Fruit fly (Drosophila melanogaster) whole organism, embryonic: ENCODE data around the gene Eip63E.

Experiments
- CG10321 ChIP-seq: fragments of 200-800 bp; sonication (Bioruptor generic); IDR thresholded peaks from 2 replicates; pipeline ENCODE4 v1.3.6; 2022; ENCODE audit warnings: missing biosample characterization, missing genetic modification characterization
- CG10543 ChIP-seq: fragments of 200-800 bp; sonication (Bioruptor generic); optimal IDR thresholded peaks from 3 replicates; lab custom pipeline; 2017; ENCODE audit warnings: missing biosample characterization, mild to moderate bottlenecking, missing genetic modification characterization, moderate library complexity
- CG12299 ChIP-seq: fragments of 200-800 bp; sonication (Bioruptor generic); optimal IDR thresholded peaks from 2 replicates; lab custom pipeline; 2018; ENCODE audit warnings: missing biosample characterization, mild to moderate bottlenecking, missing genetic modification characterization
- CG1233 ChIP-seq: fragments of 200-800 bp; sonication (Bioruptor generic); optimal IDR thresholded peaks from 4 replicates; lab custom pipeline; 2018; ENCODE audit warnings: missing biosample characterization, mild to moderate bottlenecking, missing genetic modification characterization
- CG14965 ChIP-seq: fragments of 200-800 bp; sonication (Bioruptor generic); optimal IDR thresholded peaks from 2 replicates; lab custom pipeline; 2016; ENCODE audit warnings: missing biosample characterization, missing genetic modification characterization, borderline replicate concordance
- CG1529 ChIP-seq: fragments of 200-800 bp; sonication (Bioruptor generic); optimal IDR thresholded peaks from 3 replicates; lab custom pipeline; 2018; ENCODE audit warnings: missing biosample characterization, missing genetic modification characterization
- CG16815 ChIP-seq: fragments of 200-800 bp; sonication (Bioruptor generic); optimal IDR thresholded peaks from 3 replicates; lab custom pipeline; 2017; ENCODE audit warnings: missing biosample characterization, mild to moderate bottlenecking, missing genetic modification characterization
- CG17361 ChIP-seq: fragments of 200-800 bp; sonication (Bioruptor generic); IDR thresholded peaks from 3 replicates; pipeline ENCODE4 v1.3.6; 2022; ENCODE audit warnings: missing biosample characterization, missing genetic modification characterization
- CG2678 ChIP-seq: fragments of 200-800 bp; sonication (Bioruptor generic); optimal IDR thresholded peaks from 3 replicates; lab custom pipeline; 2019; ENCODE audit warnings: missing biosample characterization, mild to moderate bottlenecking, missing genetic modification characterization, moderate library complexity
- CG30431 ChIP-seq: fragments of 200-800 bp; sonication (Bioruptor generic); optimal IDR thresholded peaks from 2 replicates; lab custom pipeline; 2017; ENCODE audit warnings: missing biosample characterization, missing genetic modification characterization
- CG31365 ChIP-seq: fragments of 200-800 bp; sonication (Bioruptor generic); optimal IDR thresholded peaks from 2 replicates; lab custom pipeline; 2018; ENCODE audit warnings: missing biosample characterization, mild to moderate bottlenecking, missing genetic modification characterization
- CG31388 ChIP-seq: fragments of 200-800 bp; sonication (Bioruptor generic); optimal IDR thresholded peaks from 2 replicates; lab custom pipeline; 2016; ENCODE audit warnings: missing biosample characterization, missing genetic modification characterization
- CG34376 ChIP-seq: fragments of 200-800 bp; sonication (Bioruptor generic); optimal IDR thresholded peaks from 2 replicates; lab custom pipeline; 2018; ENCODE audit warnings: missing biosample characterization, mild to moderate bottlenecking, missing genetic modification characterization
- CG7928 ChIP-seq: fragments of 200-800 bp; sonication (Bioruptor generic); optimal IDR thresholded peaks from 2 replicates; lab custom pipeline; 2017; ENCODE audit warnings: missing biosample characterization, mild to moderate bottlenecking, missing genetic modification characterization
- Camta ChIP-seq: fragments of 200-800 bp; sonication (Bioruptor generic); optimal IDR thresholded peaks from 2 replicates; lab custom pipeline; 2016; ENCODE audit warnings: missing biosample characterization, missing genetic modification characterization
- Deaf1 ChIP-seq: fragments of 200-800 bp; optimal IDR thresholded peaks from 3 replicates; lab custom pipeline; 2019; ENCODE audit warnings: missing biosample characterization, mild to moderate bottlenecking, missing genetic modification characterization, moderate library complexity
- Elba2 ChIP-seq: fragments of 200-800 bp; sonication (Bioruptor generic); optimal IDR thresholded peaks from 3 replicates; lab custom pipeline; 2016; ENCODE audit warnings: missing biosample characterization, missing genetic modification characterization
- GATAe ChIP-seq: fragments of 200-800 bp; sonication (Bioruptor generic); conservative IDR thresholded peaks from 2 replicates; pipeline ENCODE4 v1.3.6; 2022; ENCODE audit warnings: missing biosample characterization, missing genetic modification characterization
- H15 ChIP-seq: fragments of 200-800 bp; sonication (Bioruptor generic); IDR thresholded peaks from 3 replicates; pipeline ENCODE4 v1.3.6; 2022; ENCODE audit warnings: missing biosample characterization, missing genetic modification characterization
- HLH54F ChIP-seq: fragments of 200-800 bp; sonication (Bioruptor generic); optimal IDR thresholded peaks from 3 replicates; lab custom pipeline; 2016; ENCODE audit warnings: missing biosample characterization, missing genetic modification characterization
- Hmr ChIP-seq: fragments of 200-800 bp; sonication (Bioruptor generic); optimal IDR thresholded peaks from 3 replicates; lab custom pipeline; 2017; ENCODE audit warnings: mild to moderate bottlenecking, missing biosample characterization, missing genetic modification reagents, missing genetic modification characterization
- Hr39 ChIP-seq: fragments of >200 bp; optimal IDR thresholded peaks from 2 replicates; lab custom pipeline; 2017
- Neu2 ChIP-seq: fragments of 200-800 bp; sonication (Bioruptor generic); optimal IDR thresholded peaks from 3 replicates; lab custom pipeline; 2016; ENCODE audit warnings: missing biosample characterization, missing genetic modification characterization, borderline replicate concordance
- Nf-YB ChIP-seq: fragments of 200-800 bp; sonication (Bioruptor generic); optimal IDR thresholded peaks from 3 replicates; lab custom pipeline; 2019; ENCODE audit warnings: missing biosample characterization, mild to moderate bottlenecking, missing genetic modification characterization, moderate library complexity
- Oaz ChIP-seq: fragments of 200-800 bp; sonication (Bioruptor generic); IDR thresholded peaks from 2 replicates; pipeline ENCODE4 v1.3.6; 2022; ENCODE audit warnings: missing biosample characterization, missing genetic modification characterization
- Trl ChIP-seq, 3 experiments: fragments of >200 bp in 2 of 3; fragments of 200-800 bp in 1 of 3; sonication (Bioruptor generic) in 1 of 3; optimal IDR thresholded peaks; 2 replicates in 1 of 3; 3 replicates in 2 of 3; lab custom pipeline; 2016 to 2017; ENCODE audit warnings: missing biosample characterization in 1 of 3, missing genetic modification characterization in 1 of 3
- Xrp1 ChIP-seq: fragments of 200-800 bp; sonication (Bioruptor generic); IDR thresholded peaks from 2 replicates; pipeline ENCODE4 v1.3.6; 2022; ENCODE audit warnings: missing biosample characterization, missing genetic modification characterization
- ab ChIP-seq: fragments of 200-800 bp; sonication (Bioruptor generic); optimal IDR thresholded peaks from 2 replicates; lab custom pipeline; 2016; ENCODE audit warnings: missing biosample characterization, missing genetic modification characterization
- cg ChIP-seq: fragments of 200-800 bp; sonication (Bioruptor generic); optimal IDR thresholded peaks from 3 replicates; lab custom pipeline; 2019; ENCODE audit warnings: missing biosample characterization, mild to moderate bottlenecking, missing genetic modification characterization, moderate library complexity
- corto ChIP-seq: fragments of 200-800 bp; sonication (Bioruptor generic); optimal IDR thresholded peaks from 2 replicates; lab custom pipeline; 2016; ENCODE audit warnings: missing biosample characterization, mild to moderate bottlenecking, missing genetic modification characterization, moderate library complexity
- dati ChIP-seq: fragments of 200-800 bp; sonication (Bioruptor generic); IDR thresholded peaks from 2 replicates; pipeline ENCODE4 v1.3.6; 2022; ENCODE audit warnings: missing biosample characterization, missing genetic modification characterization
- disco-r ChIP-seq: fragments of 200-800 bp; sonication (Bioruptor generic); optimal IDR thresholded peaks from 2 replicates; lab custom pipeline; 2016; ENCODE audit warnings: missing biosample characterization, missing genetic modification characterization
- en ChIP-seq: fragments of 200-800 bp; sonication (Bioruptor generic); optimal IDR thresholded peaks from 2 replicates; lab custom pipeline; 2016; ENCODE audit warnings: missing biosample characterization, missing genetic modification characterization
- fd102C ChIP-seq: fragments of 200-800 bp; sonication (Bioruptor generic); optimal IDR thresholded peaks from 2 replicates; lab custom pipeline; 2018; ENCODE audit warnings: missing biosample characterization, mild to moderate bottlenecking, missing genetic modification characterization, moderate library complexity
- ham ChIP-seq: fragments of 200-800 bp; sonication (Bioruptor generic); IDR thresholded peaks from 2 replicates; pipeline ENCODE4 v1.3.6; 2022; ENCODE audit warnings: missing biosample characterization, missing genetic modification characterization
- kni ChIP-seq: fragments of 200-800 bp; sonication (Bioruptor generic); optimal IDR thresholded peaks from 3 replicates; lab custom pipeline; 2017; ENCODE audit warnings: mild to moderate bottlenecking, missing biosample characterization, missing genetic modification reagents, missing genetic modification characterization
- nmo ChIP-seq: fragments of 200-800 bp; sonication (Bioruptor generic); optimal IDR thresholded peaks from 2 replicates; lab custom pipeline; 2018; ENCODE audit warnings: missing biosample characterization, mild to moderate bottlenecking, missing genetic modification characterization, moderate library complexity
- nom ChIP-seq: fragments of 200-800 bp; sonication (Bioruptor generic); optimal IDR thresholded peaks from 2 replicates; lab custom pipeline; 2017; ENCODE audit warnings: missing biosample characterization, missing genetic modification characterization, mild to moderate bottlenecking, moderate library complexity, missing genetic modification reagents
- pnt ChIP-seq: fragments of 200-800 bp; sonication (Bioruptor generic); optimal IDR thresholded peaks from 3 replicates; lab custom pipeline; 2016; ENCODE audit warnings: missing biosample characterization, missing genetic modification characterization
- row ChIP-seq: fragments of 200-800 bp; sonication (Bioruptor generic); IDR thresholded peaks from 3 replicates; pipeline ENCODE4 v1.3.6; 2022; ENCODE audit warnings: missing biosample characterization, missing genetic modification characterization
- salm ChIP-seq: fragments of 200-800 bp; sonication (Bioruptor generic); optimal IDR thresholded peaks from 2 replicates; lab custom pipeline; 2018; ENCODE audit warnings: missing biosample characterization, mild to moderate bottlenecking, missing genetic modification characterization
- sc ChIP-seq, 3 experiments: fragments of >200 bp in 2 of 3; fragments of 200-800 bp in 1 of 3; sonication (Bioruptor generic) in 1 of 3; optimal IDR thresholded peaks; 2 replicates in 2 of 3; 3 replicates in 1 of 3; lab custom pipeline; 2017; ENCODE audit warnings: mild to moderate bottlenecking in 1 of 3, missing biosample characterization in 1 of 3, missing genetic modification characterization in 1 of 3, missing genetic modification reagents in 1 of 3
- schlank ChIP-seq: fragments of 200-800 bp; sonication (Bioruptor generic); optimal IDR thresholded peaks from 2 replicates; lab custom pipeline; 2018; ENCODE audit warnings: missing biosample characterization, mild to moderate bottlenecking, missing genetic modification characterization
- sima ChIP-seq: fragments of 200-800 bp; sonication (Bioruptor generic); optimal IDR thresholded peaks from 2 replicates; lab custom pipeline; 2016; ENCODE audit warnings: missing biosample characterization, missing genetic modification characterization
- sob ChIP-seq: fragments of 200-800 bp; sonication (Bioruptor generic); IDR thresholded peaks from 2 replicates; pipeline ENCODE4 v1.3.6; 2022; ENCODE audit warnings: missing biosample characterization, missing genetic modification characterization
- tgo ChIP-seq: fragments of 200-800 bp; sonication (Bioruptor generic); IDR thresholded peaks from 3 replicates; pipeline ENCODE4 v1.3.6; 2022; ENCODE audit warnings: missing biosample characterization, missing genetic modification characterization
- tio ChIP-seq: fragments of 200-800 bp; sonication (Bioruptor generic); optimal IDR thresholded peaks from 2 replicates; lab custom pipeline; 2017; ENCODE audit warnings: missing biosample characterization, missing genetic modification characterization, inconsistent platforms
- unc-4 ChIP-seq: fragments of 200-800 bp; sonication (Bioruptor generic); IDR thresholded peaks from 2 replicates; pipeline ENCODE4 v1.3.6; 2022; ENCODE audit warnings: missing biosample characterization, missing genetic modification characterization; ENCODE audit not compliant: partially characterized antibody
- wor ChIP-seq: fragments of 200-800 bp; sonication (Bioruptor generic); IDR thresholded peaks from 2 replicates; pipeline ENCODE4 v1.3.6; 2022; ENCODE audit warnings: missing biosample characterization, missing genetic modification characterization
- yki ChIP-seq: fragments of >200 bp; optimal IDR thresholded peaks from 3 replicates; lab custom pipeline; 2018

The Eip63E gene

DNA sequence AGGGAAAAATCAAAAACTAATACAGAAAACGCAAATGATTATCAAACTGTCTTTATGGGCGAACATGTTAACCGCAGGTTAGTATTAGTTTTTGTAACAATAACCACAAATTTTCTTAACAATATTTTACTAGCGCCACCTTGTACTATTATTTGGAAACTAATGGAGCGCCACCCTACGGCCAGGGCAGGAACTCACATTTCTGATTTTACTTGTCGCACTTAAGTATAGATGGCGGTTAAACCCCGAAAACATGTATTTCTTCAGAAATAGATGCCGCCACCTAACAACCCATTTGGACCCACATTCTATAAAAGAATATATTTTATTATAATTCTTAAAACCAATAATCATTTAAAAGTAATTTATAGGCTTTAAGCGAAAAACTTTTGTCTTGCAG lies 100.8 kb downstream of the Eip63E start (continued):
- peak; percentile 78; the same call in 2 of the 3 replicates for TF ChIP-seq H15 (GFP tag; lab: Robert Waterston, UW)
- peak; percentile 38; the same call in 1 of the 2 replicates for TF ChIP-seq wor (GFP tag; lab: Robert Waterston, UW)
- TF ChIP-seq sc (optimal IDR thresholded peaks at IDR 0.05; lab: Kevin White, UChicago) = no peak
- peak; percentile 61 for TF ChIP-seq sc (GFP tag; optimal IDR thresholded peaks at IDR 0.05; lab: Kevin White, UChicago)
- peak; percentile 84 for TF ChIP-seq sob (GFP tag; lab: Robert Waterston, UW)
- TF ChIP-seq Camta (GFP tag; lab: Kevin White, UChicago) = peak; percentile 14
- no peak for TF ChIP-seq Hr39 (lab: Kevin White, UChicago)
- TF ChIP-seq CG12299 (tag; lab: Kevin White, UChicago) = peak; percentile 38
- peak; percentile 43 for TF ChIP-seq CG31365 (tag; lab: Kevin White, UChicago)
- no peak for TF ChIP-seq ham (GFP tag; lab: Robert Waterston, UW)
- TF ChIP-seq nom (GFP tag; lab: Kevin White, UChicago) = no peak
- no peak for TF ChIP-seq Neu2 (GFP tag; lab: Kevin White, UChicago)
- peak; percentile 88 for TF ChIP-seq pnt (GFP tag; lab: Kevin White, UChicago)
- peak; percentile 82 for TF ChIP-seq Hmr (GFP tag; lab: Kevin White, UChicago)
- TF ChIP-seq schlank (tag; lab: Kevin White, UChicago) = peak; percentile 11
- TF ChIP-seq yki = peak; percentile 62
- peak; percentile 40 for TF ChIP-seq Deaf1 (tag; lab: Kevin White, UChicago)
- peak; percentile 52 for TF ChIP-seq Elba2
- TF ChIP-seq Oaz (GFP tag; lab: Robert Waterston, UW) = peak; percentile 59; the same call in 1 of the 2 replicates
- peak; percentile 58 for TF ChIP-seq CG1233 (GFP tag; lab: Kevin White, UChicago)
- peak; percentile 73 for TF ChIP-seq CG16815 (GFP tag; lab: Kevin White, UChicago)
- no peak for TF ChIP-seq cg
- peak; percentile 57 for TF ChIP-seq CG30431 (GFP tag; lab: Kevin White, UChicago)
- TF ChIP-seq tio (GFP tag; lab: Kevin White, UChicago) = peak; percentile 58
- TF ChIP-seq tgo = peak; percentile 70
- TF ChIP-seq CG2678 = peak; percentile 64
- no peak for TF ChIP-seq Trl (optimal IDR thresholded peaks at IDR 0.05; lab: Kevin White, UChicago)
- peak; percentile 90 for TF ChIP-seq Trl (GFP tag; optimal IDR thresholded peaks at IDR 0.05; lab: Kevin White, UChicago)
- TF ChIP-seq ab (GFP tag; lab: Kevin White, UChicago) = peak; percentile 49
- TF ChIP-seq CG34376 (GFP tag; lab: Kevin White, UChicago) = peak; percentile 33
- no peak for TF ChIP-seq salm (tag; lab: Kevin White, UChicago)
- TF ChIP-seq CG10543 (GFP tag; lab: Kevin White, UChicago) = peak; percentile 57
- TF ChIP-seq CG17361 (GFP tag; lab: Robert Waterston, UW) = peak; percentile 81; the same call in 2 of the 3 replicates
- TF ChIP-seq en (GFP tag; lab: Kevin White, UChicago) = peak; percentile 47
- no peak for TF ChIP-seq CG10321 (GFP tag; lab: Robert Waterston, UW)
- 0 out of 2 replicates have a peak, but pooled peaks have one; percentile 30 for TF ChIP-seq Xrp1 (GFP tag; lab: Robert Waterston, UW)
- peak; percentile 34 for TF ChIP-seq sima (GFP tag; lab: Kevin White, UChicago)
- TF ChIP-seq dati (GFP tag; lab: Robert Waterston, UW) = peak; percentile 55; the same call in 1 of the 2 replicates
- peak; percentile 80 for TF ChIP-seq nmo
- TF ChIP-seq GATAe (GFP tag; lab: Robert Waterston, UW) = no peak
- peak; percentile 24 for TF ChIP-seq disco-r (GFP tag; lab: Kevin White, UChicago)
- peak; percentile 46; the same call in 1 of the 3 replicates for TF ChIP-seq row (GFP tag; lab: Robert Waterston, UW)
- TF ChIP-seq fd102C (GFP tag; lab: Kevin White, UChicago) = peak; percentile 61
- TF ChIP-seq HLH54F (GFP tag; lab: Kevin White, UChicago) = peak; percentile 70
- TF ChIP-seq CG31388 (GFP tag; lab: Kevin White, UChicago) = peak; percentile 72
- peak; percentile 26; the same call in 1 of the 2 replicates for TF ChIP-seq unc-4 (GFP tag; lab: Robert Waterston, UW)
- TF ChIP-seq CG1529 (GFP tag; lab: Kevin White, UChicago) = no peak
- peak; percentile 46 for TF ChIP-seq CG14965 (GFP tag; lab: Kevin White, UChicago)
- no peak for TF ChIP-seq Nf-YB (GFP tag; lab: Kevin White, UChicago)
- no peak for TF ChIP-seq corto (GFP tag; lab: Kevin White, UChicago)
- no peak for TF ChIP-seq CG7928
- TF ChIP-seq kni (GFP tag; lab: Kevin White, UChicago) = no peak
